Worm (Caenorhabditis elegans) whole organism, L4 larva: ENCODE results near the gene C50A2.3.

ENCODE experiments used
- D1046.2 ChIP-seq: fragments of 200-800 bp; sonication (Bioruptor generic); IDR thresholded peaks from 2 replicates; pipeline ENCODE4 v1.3.6; 2022; ENCODE audit warnings: missing genetic modification characterization, missing compliant biosample characterization
- Y75B8A.6 ChIP-seq: fragments of 200-800 bp; sonication (Bioruptor generic); IDR thresholded peaks from 2 replicates; pipeline ENCODE4 v1.3.6; 2022; ENCODE audit warnings: missing genetic modification reagents, missing genetic modification characterization, missing compliant biosample characterization
- arid-1 ChIP-seq: fragments of 200-800 bp; sonication (Bioruptor generic); conservative IDR thresholded peaks from 2 replicates; pipeline ENCODE4 v1.3.6; 2022; ENCODE audit warnings: missing genetic modification reagents, missing genetic modification characterization, missing compliant biosample characterization
- ceh-44 ChIP-seq: fragments of 200-800 bp; sonication (Bioruptor generic); IDR thresholded peaks from 2 replicates; pipeline ENCODE4 v1.3.6; 2022; ENCODE audit warnings: missing genetic modification reagents, missing genetic modification characterization, missing compliant biosample characterization
- ceh-82 ChIP-seq: sonication (generic microtip); optimal IDR thresholded peaks from 2 replicates; lab custom pipeline; 2017; ENCODE audit warnings: missing biosample characterization, missing genetic modification characterization
- fkh-10 ChIP-seq: fragments of 150-350 bp; optimal IDR thresholded peaks from 2 replicates; lab custom pipeline; 2014; ENCODE audit warnings: missing biosample characterization, missing genetic modification reagents, missing genetic modification characterization
- fos-1 ChIP-seq: fragments of 150-350 bp; optimal IDR thresholded peaks from 2 replicates; lab custom pipeline; 2014; ENCODE audit warnings: missing biosample characterization, missing genetic modification characterization
- lin-38 ChIP-seq: fragments of 200-800 bp; sonication (Bioruptor generic); IDR thresholded peaks from 2 replicates; pipeline ENCODE4 v1.3.6; 2022; ENCODE audit warnings: missing genetic modification reagents, missing genetic modification characterization, missing compliant biosample characterization
- lsy-2 ChIP-seq, 2 experiments: fragments of 150-350 bp in 1 of 2; sonication (generic microtip) in 1 of 2; optimal IDR thresholded peaks; 2 replicates each; lab custom pipeline; 2014 to 2017; ENCODE audit warnings: missing biosample characterization in 2 of 2, missing genetic modification characterization in 2 of 2
- nhr-6 ChIP-seq: fragments of 150-350 bp; optimal IDR thresholded peaks from 2 replicates; lab custom pipeline; 2014; ENCODE audit warnings: missing biosample characterization, missing genetic modification characterization
- tra-1 ChIP-seq: fragments of 200-800 bp; sonication (Bioruptor generic); IDR thresholded peaks from 2 replicates; pipeline ENCODE4 v1.3.6; 2022; ENCODE audit warnings: missing genetic modification reagents, missing genetic modification characterization, missing compliant biosample characterization
- unc-62 ChIP-seq, 3 experiments: fragments of 150-350 bp in 1 of 3; sonication (generic microtip); optimal IDR thresholded peaks in 2 of 3; peaks in 1 of 3; 1 replicate in 1 of 3; 2 replicates in 2 of 3; lab custom pipeline; 2014 to 2017; ENCODE audit warnings: missing biosample characterization in 3 of 3, missing genetic modification characterization in 3 of 3, missing genetic modification reagents in 3 of 3, missing genotype in 1 of 3

DNA sequence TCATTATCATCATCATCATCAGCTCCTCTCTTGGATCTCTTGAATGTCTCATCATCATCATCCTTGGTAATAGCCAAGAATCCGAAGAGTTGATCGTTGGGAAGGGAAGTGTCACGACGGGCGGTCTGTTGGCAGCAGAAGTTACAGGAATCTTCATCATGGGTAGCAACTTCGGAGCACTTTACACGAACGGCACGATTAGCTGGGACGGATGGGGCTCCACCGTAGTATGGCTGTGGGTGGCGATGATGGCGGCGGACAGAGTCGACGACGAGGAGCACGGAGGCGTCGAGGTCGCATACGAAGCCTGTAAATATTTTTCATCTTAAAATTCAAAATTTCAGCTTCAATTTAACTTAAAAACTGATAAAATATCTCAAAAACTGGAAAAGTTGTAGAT lies 34.5 kb downstream of the C50A2.3 start:
- TF ChIP-seq lin-38 (no peak), fos-1 (tag; lab: Kevin White, UChicago) (no peak), arid-1 (GFP tag; lab: Robert Waterston, UW) (no peak), ceh-44 (GFP tag; lab: Robert Waterston, UW) (no peak), D1046.2 (GFP tag; lab: Robert Waterston, UW) (no peak), tra-1 (GFP tag; lab: Robert Waterston, UW) (no peak), nhr-6 (tag; lab: Kevin White, UChicago) (no peak), unc-62 (GFP tag; optimal IDR thresholded peaks at IDR 0.05 in 1 of 2; lab: Kevin White, UChicago) (no peak), unc-62 (tag; optimal IDR thresholded peaks at IDR 0.05; lab: Kevin White, UChicago) (no peak), ceh-82 (tag; lab: Kevin White, UChicago) (no peak), lsy-2 (tag; optimal IDR thresholded peaks at IDR 0.05; lab: Kevin White, UChicago) (no peak), Y75B8A.6 (GFP tag; lab: Robert Waterston, UW) (no peak), fkh-10 (GFP tag; lab: Kevin White, UChicago) (no peak)
